Worm (Caenorhabditis elegans): ENCODE results near the gene cyn-13.

The cyn-13 gene

ce11 chrIV:17100148-17100547 is 16.3 kb downstream of the cyn-13 start, which contains the start of gene bca-2:
bca-2 (minus strand) TSS chrIV:17100248.
- no peak for TF ChIP-seq hmg-4 (GFP tag; optimal IDR thresholded peaks at IDR 0.05)
- no peak for TF ChIP-seq ets-7 (tag; optimal IDR thresholded peaks at IDR 0.05)
- no peak for TF ChIP-seq flt-1 (GFP tag; IDR thresholded peaks at IDR 0.05)
- TF ChIP-seq B0310.2 (tag; optimal IDR thresholded peaks at IDR 0.05), result no peak
- TF ChIP-seq scrt-1 (GFP tag; IDR thresholded peaks at IDR 0.05), result no peak
- no peak for TF ChIP-seq hnd-1 (tag; optimal IDR thresholded peaks at IDR 0.05)
- no peak for TF ChIP-seq ceh-13 (GFP tag; optimal IDR thresholded peaks at IDR 0.05)
- TF ChIP-seq ama-1 (optimal IDR thresholded peaks at IDR 0.05), result no peak
- no peak for TF ChIP-seq ceh-36 (tag; optimal IDR thresholded peaks at IDR 0.05)
- TF ChIP-seq tra-4 (tag; optimal IDR thresholded peaks at IDR 0.05), result no peak
- TF ChIP-seq aly-1 (tag; optimal IDR thresholded peaks at IDR 0.05), result no peak
- no peak for TF ChIP-seq sea-1 (GFP tag; conservative IDR thresholded peaks at IDR 0.05)
- no peak for TF ChIP-seq F13C5.2 (tag; optimal IDR thresholded peaks at IDR 0.05)

ce11 chrIV:17099113-17099512 is 17.3 kb downstream of the cyn-13 start:
- TF ChIP-seq ets-7 (tag; optimal IDR thresholded peaks at IDR 0.05) (no peak), ceh-13 (GFP tag; optimal IDR thresholded peaks at IDR 0.05) (peak; percentile 19), pes-1 (GFP tag; IDR thresholded peaks at IDR 0.05) (0 out of 2 replicates have a peak, but pooled peaks have one; percentile 51)

- TF ChIP-seq aly-1 (tag; optimal IDR thresholded peaks at IDR 0.05), result no peak
- no peak for TF ChIP-seq tra-4 (tag; optimal IDR thresholded peaks at IDR 0.05)
- TF ChIP-seq hmbx-1 (tag; optimal IDR thresholded peaks at IDR 0.05), result no peak
- no peak for TF ChIP-seq scrt-1 (GFP tag; IDR thresholded peaks at IDR 0.05)
- TF ChIP-seq sea-1 (GFP tag; conservative IDR thresholded peaks at IDR 0.05), result no peak
- no peak for TF ChIP-seq F13C5.2 (tag; optimal IDR thresholded peaks at IDR 0.05)
- TF ChIP-seq ets-7 (tag; optimal IDR thresholded peaks at IDR 0.05), result no peak
- TF ChIP-seq tbx-11 (GFP tag; IDR thresholded peaks at IDR 0.05), result no peak
- no peak for TF ChIP-seq ama-1 (optimal IDR thresholded peaks at IDR 0.05)
- TF ChIP-seq hnd-1 (tag; optimal IDR thresholded peaks at IDR 0.05), result no peak
- no peak for TF ChIP-seq ceh-13 (GFP tag; optimal IDR thresholded peaks at IDR 0.05)
- no peak for TF ChIP-seq hmg-4 (GFP tag; optimal IDR thresholded peaks at IDR 0.05)
Observed at ce11 chrIV:17096168-17096567, 20.3 kb downstream of the cyn-13 start, which contains the start of gene Y116A8C.27. Y116A8C.27 (minus strand) TSS chrIV:17096268.

- TF ChIP-seq hmbx-1 (tag; optimal IDR thresholded peaks at IDR 0.05) (no peak), aly-1 (tag; optimal IDR thresholded peaks at IDR 0.05) (no peak)
Observed at ce11 chrIV:17093701-17094100, 22.8 kb downstream of the cyn-13 start, which contains the start of gene Y116A8C.29. Y116A8C.29 (plus strand) TSS chrIV:17094028.

ce11 chrIV:17088849-17089248 is 27.6 kb downstream of the cyn-13 start, which contains the start of gene Y116A8C.43:
Y116A8C.43 (plus strand) TSS chrIV:17088851.
- TF ChIP-seq sea-1 (GFP tag; conservative IDR thresholded peaks at IDR 0.05) (no peak), ama-1 (optimal IDR thresholded peaks at IDR 0.05) (peak; percentile 64)

- TF ChIP-seq ceh-13 (GFP tag; optimal IDR thresholded peaks at IDR 0.05), result peak; percentile 88
- TF ChIP-seq F13C5.2 (tag; optimal IDR thresholded peaks at IDR 0.05), result peak; percentile 84
- peak; percentile 79 for TF ChIP-seq sea-1 (GFP tag; conservative IDR thresholded peaks at IDR 0.05)
- TF ChIP-seq scrt-1 (GFP tag; IDR thresholded peaks at IDR 0.05), result peak; percentile 72
- peak; percentile 90 for TF ChIP-seq hmbx-1 (tag; optimal IDR thresholded peaks at IDR 0.05)
- TF ChIP-seq tbx-11 (GFP tag; IDR thresholded peaks at IDR 0.05), result peak; percentile 75
- TF ChIP-seq tbx-37 (GFP tag; conservative IDR thresholded peaks at IDR 0.05), result peak; percentile 71
- peak; percentile 86 for TF ChIP-seq B0310.2 (tag; optimal IDR thresholded peaks at IDR 0.05)
- TF ChIP-seq ama-1 (optimal IDR thresholded peaks at IDR 0.05), result no peak
- TF ChIP-seq hnd-1 (tag; optimal IDR thresholded peaks at IDR 0.05), result peak; percentile 73
- TF ChIP-seq hmg-4 (GFP tag; optimal IDR thresholded peaks at IDR 0.05), result peak; percentile 87
- peak; percentile 16 for TF ChIP-seq ets-7 (tag; optimal IDR thresholded peaks at IDR 0.05)
- TF ChIP-seq ceh-36 (tag; optimal IDR thresholded peaks at IDR 0.05), result peak; percentile 61
- 0 out of 2 replicates have a peak, but pooled peaks have one; percentile 49 for TF ChIP-seq flt-1 (GFP tag; IDR thresholded peaks at IDR 0.05)
- peak; percentile 88 for TF ChIP-seq pes-1 (GFP tag; IDR thresholded peaks at IDR 0.05)
- no peak for TF ChIP-seq aly-1 (tag; optimal IDR thresholded peaks at IDR 0.05)
- TF ChIP-seq tra-4 (tag; optimal IDR thresholded peaks at IDR 0.05), result peak; percentile 63
Observed at ce11 chrIV:17087384-17088099, 28.9 kb downstream of the cyn-13 start, which contains the start of the genes snx-13 and snr-1. snx-13 (minus strand) TSS chrIV:17087438. snr-1 (plus strand) TSS chrIV:17088049.

- TF ChIP-seq aly-1 (tag; optimal IDR thresholded peaks at IDR 0.05), result no peak
- TF ChIP-seq sea-1 (GFP tag; conservative IDR thresholded peaks at IDR 0.05), result no peak
- TF ChIP-seq scrt-1 (GFP tag; IDR thresholded peaks at IDR 0.05), result no peak
- no peak for TF ChIP-seq F13C5.2 (tag; optimal IDR thresholded peaks at IDR 0.05)
- TF ChIP-seq ceh-13 (GFP tag; optimal IDR thresholded peaks at IDR 0.05), result no peak
- no peak for TF ChIP-seq hnd-1 (tag; optimal IDR thresholded peaks at IDR 0.05)
- no peak for TF ChIP-seq tra-4 (tag; optimal IDR thresholded peaks at IDR 0.05)
- no peak for TF ChIP-seq flt-1 (GFP tag; IDR thresholded peaks at IDR 0.05)
- TF ChIP-seq hmg-4 (GFP tag; optimal IDR thresholded peaks at IDR 0.05), result no peak
- no peak for TF ChIP-seq hmbx-1 (tag; optimal IDR thresholded peaks at IDR 0.05)
Observed at ce11 chrIV:17084839-17085238, 31.6 kb downstream of the cyn-13 start.

ce11 chrIV:17084317-17084716 is 32.1 kb downstream of the cyn-13 start:
- TF ChIP-seq hnd-1 (tag; optimal IDR thresholded peaks at IDR 0.05) (no peak), flt-1 (GFP tag; IDR thresholded peaks at IDR 0.05) (no peak), scrt-1 (GFP tag; IDR thresholded peaks at IDR 0.05) (no peak), sea-1 (GFP tag; conservative IDR thresholded peaks at IDR 0.05) (no peak), pes-1 (GFP tag; IDR thresholded peaks at IDR 0.05) (no peak), B0310.2 (tag; optimal IDR thresholded peaks at IDR 0.05) (no peak), hmg-4 (GFP tag; optimal IDR thresholded peaks at IDR 0.05) (no peak), tbx-37 (GFP tag; conservative IDR thresholded peaks at IDR 0.05) (no peak), tbx-11 (GFP tag; IDR thresholded peaks at IDR 0.05) (no peak), aly-1 (tag; optimal IDR thresholded peaks at IDR 0.05) (no peak), ets-7 (tag; optimal IDR thresholded peaks at IDR 0.05) (no peak), tra-4 (tag; optimal IDR thresholded peaks at IDR 0.05) (no peak), F13C5.2 (tag; optimal IDR thresholded peaks at IDR 0.05) (no peak), hmbx-1 (tag; optimal IDR thresholded peaks at IDR 0.05) (no peak), ama-1 (optimal IDR thresholded peaks at IDR 0.05) (no peak), ceh-36 (tag; optimal IDR thresholded peaks at IDR 0.05) (no peak), ceh-13 (GFP tag; optimal IDR thresholded peaks at IDR 0.05) (no peak)

All from whole organism, early embryonic.